Worm (Caenorhabditis elegans): ENCODE measurements around the gene F32A11.1.

The F32A11.1 gene

ce11 chrII:13156971-13157370 is at the start of gene F32A11.1, which contains the start of gene hpr-17:
Gene F32A11.1 (plus strand): TSS chrII:13157329.
Gene hpr-17 (minus strand): TSS chrII:13157047.
- no peak for TF ChIP-seq nhr-23 (tag; optimal IDR thresholded peaks at IDR 0.05)
- peak; percentile 19 for TF ChIP-seq nhr-237 (tag; optimal IDR thresholded peaks at IDR 0.05)
- peak; percentile 80 for TF ChIP-seq lin-13 (GFP tag; optimal IDR thresholded peaks at IDR 0.05)
- peak; percentile 58 for TF ChIP-seq nhr-10 (tag; optimal IDR thresholded peaks at IDR 0.05)
- peak; percentile 61 for TF ChIP-seq ceh-82 (tag; optimal IDR thresholded peaks at IDR 0.05)
- TF ChIP-seq elt-3 (tag; optimal IDR thresholded peaks at IDR 0.05), result no peak
- peak; percentile 2 for TF ChIP-seq skn-1 (tag; optimal IDR thresholded peaks at IDR 0.05)
- TF ChIP-seq ZK546.5 (tag; optimal IDR thresholded peaks at IDR 0.05), result no peak
- TF ChIP-seq mdl-1 (tag; optimal IDR thresholded peaks at IDR 0.05), result no peak
- TF ChIP-seq snpc-4 (tag; optimal IDR thresholded peaks at IDR 0.05), result peak; percentile 82
- TF ChIP-seq alr-1 (tag; optimal IDR thresholded peaks at IDR 0.05), result no peak
- TF ChIP-seq nhr-21 (tag; optimal IDR thresholded peaks at IDR 0.05), result peak; percentile 75
- TF ChIP-seq blmp-1 (tag; optimal IDR thresholded peaks at IDR 0.05; ENCODE audit: insufficient read depth), result peak; percentile 23
- no peak for TF ChIP-seq nhr-6 (tag; optimal IDR thresholded peaks at IDR 0.05)
- TF ChIP-seq mab-5 (tag; optimal IDR thresholded peaks at IDR 0.05), result peak; percentile 70
- TF ChIP-seq sem-4 (tag; optimal IDR thresholded peaks at IDR 0.05), result peak; percentile 49
- peak; percentile 90 for TF ChIP-seq C34F6.9 (tag; optimal IDR thresholded peaks at IDR 0.05)
- TF ChIP-seq ztf-4 (tag; optimal IDR thresholded peaks at IDR 0.05), result peak; percentile 21
- peak; percentile 67 for TF ChIP-seq egl-27 (tag; optimal IDR thresholded peaks at IDR 0.05)
- TF ChIP-seq sma-3 (GFP tag; optimal IDR thresholded peaks at IDR 0.05), result peak; percentile 76
- TF ChIP-seq zag-1 (tag; optimal IDR thresholded peaks at IDR 0.05), result no peak
- TF ChIP-seq ceh-16 (tag; optimal IDR thresholded peaks at IDR 0.05), result no peak
- no peak for TF ChIP-seq nhr-12 (tag; optimal IDR thresholded peaks at IDR 0.05)
- TF ChIP-seq unc-39 (tag; optimal IDR thresholded peaks at IDR 0.05), result no peak
- TF ChIP-seq sma-9 (GFP tag; optimal IDR thresholded peaks at IDR 0.05), result peak; percentile 86
- TF ChIP-seq sma-9 (tag; optimal IDR thresholded peaks at IDR 0.05), result no peak
- peak; percentile 36 for TF ChIP-seq nhr-77 (tag; optimal IDR thresholded peaks at IDR 0.05)
- peak; percentile 56 for TF ChIP-seq fos-1 (tag; optimal IDR thresholded peaks at IDR 0.05)
- no peak for TF ChIP-seq mbf-1 (tag; optimal IDR thresholded peaks at IDR 0.05)
- TF ChIP-seq crh-2 (tag; optimal IDR thresholded peaks at IDR 0.05), result peak; percentile 86
- peak; percentile 78 for TF ChIP-seq lin-11 (tag; optimal IDR thresholded peaks at IDR 0.05)
- no peak for TF ChIP-seq ztf-11 (tag; optimal IDR thresholded peaks at IDR 0.05)
- TF ChIP-seq lin-39 (tag; optimal IDR thresholded peaks at IDR 0.05), result no peak
- TF ChIP-seq Y55F3AM.14 (GFP tag; optimal IDR thresholded peaks at IDR 0.05), result no peak
- peak; percentile 87 to 92 for TF ChIP-seq lsy-2 (tag; optimal IDR thresholded peaks at IDR 0.05)
- TF ChIP-seq nhr-129 (tag; optimal IDR thresholded peaks at IDR 0.05), result peak; percentile 77
- TF ChIP-seq nhr-11 (tag; optimal IDR thresholded peaks at IDR 0.05), result no peak
- TF ChIP-seq F13H6.1 (tag; optimal IDR thresholded peaks at IDR 0.05), result peak; percentile 63
- TF ChIP-seq elt-1 (tag; optimal IDR thresholded peaks at IDR 0.05), result no peak
- no peak for TF ChIP-seq aly-2 (tag; optimal IDR thresholded peaks at IDR 0.05)
- TF ChIP-seq R02D3.7 (tag; optimal IDR thresholded peaks at IDR 0.05), result peak; percentile 55
- TF ChIP-seq nhr-25 (tag; optimal IDR thresholded peaks at IDR 0.05), result peak; percentile 80
- TF ChIP-seq unc-62 (GFP tag; optimal IDR thresholded peaks at IDR 0.05), result no peak
- no peak for TF ChIP-seq ztf-1 (GFP tag; conservative IDR thresholded peaks at IDR 0.05)
- TF ChIP-seq unc-55 (GFP tag; optimal IDR thresholded peaks at IDR 0.05), result peak; percentile 94
- no peak for TF ChIP-seq peb-1 (tag; optimal IDR thresholded peaks at IDR 0.05)
- peak; percentile 99 for TF ChIP-seq gmeb-1 (tag; optimal IDR thresholded peaks at IDR 0.05)
- no peak for TF ChIP-seq dmd-4 (tag; optimal IDR thresholded peaks at IDR 0.05)
- TF ChIP-seq ama-1 (optimal IDR thresholded peaks at IDR 0.05), result no peak
